Worm (Caenorhabditis elegans): Measurements from ENCODE around the gene smc-4.

Gene smc-4

DNA sequence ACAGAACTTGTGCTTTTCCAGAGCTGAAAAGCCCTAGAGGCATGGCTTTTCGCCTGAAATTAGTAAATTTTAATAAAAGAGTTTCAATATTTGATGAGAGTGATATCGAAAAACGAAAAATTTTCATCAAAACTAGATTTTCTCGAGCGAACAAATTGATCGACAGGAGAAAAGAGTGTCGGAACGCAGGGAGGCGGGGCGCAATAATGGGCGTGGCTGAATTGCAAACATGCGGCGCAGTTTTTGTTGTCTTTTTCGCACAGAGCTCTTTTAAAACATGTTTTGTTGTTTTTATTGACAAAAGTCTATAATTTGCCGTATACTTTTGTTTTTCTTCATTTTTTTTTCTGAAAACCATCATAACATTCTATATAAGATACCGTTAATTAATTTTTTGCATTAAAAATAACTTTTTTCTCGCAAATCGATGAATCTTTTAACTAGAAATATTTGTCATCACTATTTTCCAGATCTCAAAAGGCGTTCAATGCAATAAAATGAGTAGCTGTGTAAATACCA is 8.9 kb upstream of the smc-4 start, which contains the start of the genes sel-5 and wdr-48:
Gene sel-5 (minus strand): TSS at position 53 of the 519 bp plus-strand sequence.
Gene wdr-48 (plus strand): TSS at position 469 of the 519 bp plus-strand sequence.
- no peak for TF ChIP-seq him-1 (tag; optimal IDR thresholded peaks at IDR 0.05)
- peak; percentile 48 for TF ChIP-seq W03F9.2 (tag; optimal IDR thresholded peaks at IDR 0.05)

DNA sequence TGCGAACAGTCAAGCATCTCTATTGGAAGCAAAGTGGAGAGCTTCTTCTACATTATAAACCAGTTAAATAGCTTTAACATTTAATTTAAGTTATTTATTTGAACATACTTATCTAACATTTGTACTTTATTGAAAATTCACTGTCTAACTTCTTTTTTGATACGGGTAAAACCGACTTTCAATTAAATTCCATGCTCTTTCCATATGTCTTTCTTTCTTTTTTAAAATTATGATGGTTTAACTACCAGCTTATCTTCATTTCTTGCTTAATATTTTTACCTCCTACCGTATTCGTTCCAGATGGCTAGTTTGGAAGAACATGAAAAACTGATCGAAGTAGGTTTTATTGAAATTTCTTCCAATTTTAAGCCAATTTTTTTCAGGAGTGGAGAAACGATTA is 5.8 kb upstream of the smc-4 start, which contains the start of gene F35G12.12:
Gene F35G12.12 (plus strand): TSS at position 301 of the 400 bp plus-strand sequence.
- TF ChIP-seq him-1 (tag; optimal IDR thresholded peaks at IDR 0.05) = no peak
- TF ChIP-seq W03F9.2 (tag; optimal IDR thresholded peaks at IDR 0.05) = no peak
- TF ChIP-seq dao-5 (tag; optimal IDR thresholded peaks at IDR 0.05) = no peak

DNA sequence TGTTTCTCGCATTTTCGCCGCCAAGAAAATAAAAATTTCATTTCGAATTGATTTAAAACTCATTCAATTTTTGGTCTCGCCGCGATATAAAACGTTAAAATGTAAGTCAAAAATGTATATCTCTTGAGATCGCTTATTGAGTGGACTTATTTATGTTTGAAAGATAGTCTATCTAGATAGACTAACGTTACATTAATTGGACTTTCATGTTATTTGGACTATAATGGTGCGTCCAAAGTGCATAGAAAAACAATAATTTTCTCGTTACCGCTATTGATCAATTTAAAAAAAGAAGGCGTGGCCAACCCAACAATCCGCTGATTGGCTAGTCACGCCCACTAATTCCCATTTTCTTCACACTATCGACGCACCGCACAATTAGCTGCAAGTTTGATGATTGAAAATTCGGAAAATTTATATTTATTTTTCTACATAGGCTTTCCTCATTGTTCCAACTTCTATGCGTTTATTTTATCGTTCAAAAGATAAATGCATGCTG is 3.2 kb upstream of the smc-4 start, which contains the start of gene F35G12.5:
Gene F35G12.5 (plus strand): TSS at position 51 of the 499 bp plus-strand sequence.
- no peak for TF ChIP-seq him-1 (tag; optimal IDR thresholded peaks at IDR 0.05)
- TF ChIP-seq dao-5 (tag; optimal IDR thresholded peaks at IDR 0.05) = no peak
- no peak for TF ChIP-seq W03F9.2 (tag; optimal IDR thresholded peaks at IDR 0.05)

DNA sequence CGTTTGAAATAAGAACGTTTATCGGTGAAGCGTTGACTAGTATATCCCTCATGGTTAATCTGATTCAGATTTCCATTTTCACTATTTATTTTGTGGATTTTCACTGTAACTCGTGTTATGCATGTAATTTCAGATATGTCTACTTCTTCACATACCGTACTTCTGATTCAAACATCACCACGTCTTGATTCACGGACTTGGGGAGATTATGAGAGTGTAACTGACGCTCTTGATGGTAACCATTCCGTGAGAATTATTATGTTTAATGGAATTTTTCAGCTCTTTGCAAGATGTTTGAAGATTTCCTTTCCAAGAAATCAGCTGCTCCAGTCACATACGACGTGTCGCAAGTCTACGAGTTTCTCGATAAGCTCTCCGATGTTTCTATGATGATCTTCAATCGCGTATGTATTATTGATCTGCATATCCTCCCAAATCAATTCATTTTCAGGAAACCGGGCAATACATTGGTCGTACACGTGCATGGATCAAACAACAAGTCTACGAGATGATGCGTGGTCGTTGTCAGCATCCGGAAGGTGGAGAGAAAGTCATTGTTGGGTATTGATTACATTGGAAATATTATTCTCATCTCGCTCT is 5.9 kb downstream of the smc-4 start, which contains the start of gene erh-2:
Gene erh-2 (plus strand): TSS at position 134 of the 600 bp plus-strand sequence.
- TF ChIP-seq dao-5 (tag; optimal IDR thresholded peaks at IDR 0.05) (no peak), him-1 (tag; optimal IDR thresholded peaks at IDR 0.05) (no peak), W03F9.2 (tag; optimal IDR thresholded peaks at IDR 0.05) (no peak)

DNA sequence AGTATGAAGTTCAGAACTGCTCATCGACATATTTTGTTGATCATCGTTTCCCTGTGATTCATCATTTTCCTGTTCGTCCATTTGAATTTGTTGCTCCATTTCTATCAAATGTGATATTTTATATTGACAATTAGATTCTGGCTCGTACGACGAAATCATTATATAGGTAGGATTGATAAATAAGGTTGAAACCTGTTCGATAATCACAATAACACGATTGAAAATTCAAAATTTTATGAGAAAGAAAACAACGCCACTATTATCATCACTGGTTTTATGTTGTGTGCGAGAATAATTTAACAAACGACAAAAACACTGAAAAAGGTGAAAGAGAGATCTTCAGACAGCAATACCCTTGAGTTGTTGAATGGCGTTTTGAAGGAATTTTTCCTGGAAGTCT is 7.0 kb downstream of the smc-4 start, which contains the start of gene apc-11:
Gene apc-11 (minus strand): TSS at position 101 of the 400 bp plus-strand sequence.
- TF ChIP-seq dao-5 (tag; optimal IDR thresholded peaks at IDR 0.05) (no peak), him-1 (tag; optimal IDR thresholded peaks at IDR 0.05) (no peak), W03F9.2 (tag; optimal IDR thresholded peaks at IDR 0.05) (no peak)

DNA sequence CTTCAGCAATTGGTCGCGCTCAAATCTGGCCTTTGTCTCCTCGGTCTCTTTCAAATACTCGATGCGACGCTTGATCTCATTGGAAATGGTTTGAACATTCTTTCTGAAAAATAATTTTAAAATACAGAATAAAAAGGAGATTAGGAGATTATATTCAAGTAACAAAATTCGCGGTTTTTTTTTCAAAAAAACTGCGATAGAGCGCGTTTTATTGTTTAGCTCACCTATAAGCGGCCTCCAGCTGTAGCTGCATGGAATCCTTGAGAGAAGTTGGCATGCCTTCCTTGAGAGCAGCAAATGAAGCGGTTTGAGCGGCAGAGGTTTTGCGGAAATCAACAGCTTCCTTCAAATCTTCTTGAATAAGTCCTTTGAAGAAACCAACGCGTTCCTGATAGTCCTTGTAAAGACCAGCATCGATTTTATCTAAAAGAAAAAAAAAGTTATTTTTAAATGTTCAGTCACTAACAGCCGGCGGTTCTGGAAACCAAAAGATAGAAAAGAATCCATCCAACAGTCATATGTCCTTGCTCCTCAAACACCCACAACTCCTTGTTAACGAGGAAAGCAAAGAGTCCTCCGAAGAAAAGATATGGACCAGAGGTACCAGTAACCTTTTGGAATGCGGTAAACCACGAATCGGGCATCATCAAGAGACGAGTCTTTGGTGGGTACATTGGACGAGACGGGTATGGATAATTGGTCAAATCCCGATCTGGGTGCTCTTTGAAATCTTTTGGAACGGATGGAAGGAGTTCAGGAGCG is 7.6 kb downstream of the smc-4 start:
- TF ChIP-seq W03F9.2 (tag; optimal IDR thresholded peaks at IDR 0.05) (no peak), dao-5 (tag; optimal IDR thresholded peaks at IDR 0.05) (no peak), him-1 (tag; optimal IDR thresholded peaks at IDR 0.05) (no peak)

DNA sequence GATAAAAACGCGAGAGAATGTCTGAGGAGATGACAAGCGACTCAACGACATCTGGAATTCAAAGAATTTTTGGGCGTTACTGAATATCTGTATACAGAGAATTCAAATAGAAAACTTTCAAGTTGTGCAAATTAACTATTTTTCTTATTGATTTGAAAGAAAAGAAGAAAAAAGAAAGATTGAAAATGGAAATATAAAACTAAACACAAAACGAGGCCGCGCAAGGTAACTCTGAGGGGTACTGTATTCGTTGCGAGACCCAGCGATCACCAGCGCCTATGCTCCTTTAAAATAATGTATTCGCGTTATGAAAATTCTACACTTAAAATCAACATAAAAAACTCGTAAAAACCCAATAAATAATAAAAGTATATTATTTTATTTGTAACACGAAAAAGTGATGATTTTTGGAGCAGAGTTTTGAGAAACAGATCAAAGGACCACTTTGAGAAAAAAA is 8.5 kb downstream of the smc-4 start, which contains the start of gene asb-1:
Gene asb-1 (minus strand): TSS at position 51 of the 457 bp plus-strand sequence.
- TF ChIP-seq him-1 (tag; optimal IDR thresholded peaks at IDR 0.05) = no peak
- no peak for TF ChIP-seq W03F9.2 (tag; optimal IDR thresholded peaks at IDR 0.05)

DNA sequence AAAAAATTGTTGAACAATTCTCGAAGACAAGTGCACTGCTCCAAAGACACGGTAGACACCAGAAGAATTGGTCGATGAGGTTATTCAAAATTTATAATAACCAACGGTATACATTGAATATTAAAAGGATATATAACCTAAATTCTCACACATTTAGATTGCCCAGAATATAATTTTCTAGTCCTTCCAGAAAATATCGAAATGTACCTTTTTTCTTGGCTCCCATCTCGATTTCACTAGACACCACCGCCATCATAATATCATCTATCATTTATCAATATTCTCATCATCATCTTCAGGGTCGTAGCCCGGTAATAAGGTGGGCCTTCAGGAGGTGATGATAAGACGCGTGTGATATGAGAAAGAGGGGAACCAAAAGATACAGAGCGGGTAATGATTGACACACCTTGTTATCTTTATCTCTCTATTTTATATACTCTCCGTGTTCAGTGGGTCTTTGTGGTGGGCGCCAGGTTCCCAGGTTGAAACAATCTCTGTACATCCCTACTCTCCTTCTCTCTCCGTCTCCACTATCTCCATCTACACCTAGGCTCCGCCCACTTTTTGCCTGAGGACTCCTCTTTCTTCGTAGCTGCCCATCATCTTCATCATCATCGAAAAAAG is 12.9 kb downstream of the smc-4 start, which contains the start of gene mab-21:
Gene mab-21 (plus strand): TSS at position 615 of the 624 bp plus-strand sequence.
- no peak for TF ChIP-seq W03F9.2 (tag; optimal IDR thresholded peaks at IDR 0.05)
- TF ChIP-seq him-1 (tag; optimal IDR thresholded peaks at IDR 0.05) = no peak
- no peak for TF ChIP-seq dao-5 (tag; optimal IDR thresholded peaks at IDR 0.05)

DNA sequence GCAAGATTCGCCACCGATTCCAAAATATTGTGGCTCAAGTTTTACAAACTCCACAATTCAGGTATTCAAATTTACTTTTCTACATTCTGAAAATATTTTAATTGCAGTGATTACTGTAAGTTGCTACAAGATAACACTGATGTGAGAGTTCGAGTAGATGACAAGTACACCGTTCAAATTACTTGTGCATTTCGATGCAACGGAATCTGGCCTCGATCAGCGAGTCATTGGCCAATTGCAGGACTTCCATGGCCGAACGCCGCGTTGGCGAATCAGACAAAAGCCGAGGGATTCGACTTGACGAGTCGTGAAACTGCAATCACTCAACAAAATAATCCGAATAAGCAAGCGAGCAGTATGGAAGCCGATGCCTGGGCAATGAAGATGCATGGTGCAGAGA is 14.0 kb downstream of the smc-4 start:
- no peak for TF ChIP-seq W03F9.2 (tag; optimal IDR thresholded peaks at IDR 0.05)
- TF ChIP-seq dao-5 (tag; optimal IDR thresholded peaks at IDR 0.05) = no peak
- no peak for TF ChIP-seq him-1 (tag; optimal IDR thresholded peaks at IDR 0.05)

DNA sequence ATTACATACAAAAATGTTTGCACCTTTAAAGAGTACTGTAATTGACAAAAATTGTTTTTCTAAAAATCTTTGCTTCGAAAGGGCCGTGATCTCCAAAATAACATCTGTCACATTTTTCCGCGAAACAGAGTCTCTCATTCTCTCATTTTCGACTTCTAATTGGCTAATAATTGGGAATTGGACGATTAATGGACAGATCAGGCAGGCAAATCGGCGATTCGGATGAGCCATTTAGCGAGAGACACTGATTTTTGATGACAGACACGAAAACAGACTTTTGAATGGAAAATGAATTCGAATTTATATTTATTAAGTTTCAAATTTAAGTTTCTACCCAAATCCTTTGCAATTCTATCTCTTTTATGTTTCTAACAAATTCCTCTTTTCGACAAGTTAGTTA is 16.5 kb downstream of the smc-4 start:
- TF ChIP-seq W03F9.2 (tag; optimal IDR thresholded peaks at IDR 0.05) = no peak

DNA sequence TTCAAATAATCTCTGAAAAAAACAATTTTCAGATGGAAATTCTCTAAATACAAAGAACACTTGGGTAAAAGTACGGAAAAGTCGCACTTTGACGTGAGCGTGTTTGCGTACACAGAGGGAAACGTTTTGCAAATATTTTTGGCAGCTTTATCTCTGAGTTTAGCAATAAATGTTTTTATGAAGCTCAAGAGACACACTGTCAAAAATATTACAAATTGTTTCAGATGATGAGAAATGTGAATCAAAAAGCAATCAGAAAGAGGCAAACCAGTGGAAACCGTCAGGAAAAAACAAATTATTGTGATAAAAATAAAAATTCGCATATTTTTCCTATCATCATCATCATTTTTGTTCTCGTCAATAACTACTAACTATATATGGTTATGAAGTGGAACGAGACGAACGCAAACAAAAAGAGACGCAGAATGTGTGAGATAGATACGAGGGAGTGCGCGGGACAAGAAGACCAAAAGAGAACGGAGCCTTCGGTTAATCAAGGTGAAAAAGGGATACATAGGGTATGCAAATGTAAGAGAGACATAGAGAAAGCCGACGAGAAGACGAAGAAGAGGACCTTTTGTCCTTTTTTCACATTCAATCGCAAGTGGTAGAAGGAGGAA is 25.1 kb downstream of the smc-4 start, which contains the start of gene sel-2:
Gene sel-2 (minus strand): TSS at position 51 of the 620 bp plus-strand sequence.
- TF ChIP-seq dao-5 (tag; optimal IDR thresholded peaks at IDR 0.05) (no peak), him-1 (tag; optimal IDR thresholded peaks at IDR 0.05) (no peak), W03F9.2 (tag; optimal IDR thresholded peaks at IDR 0.05) (no peak)

DNA sequence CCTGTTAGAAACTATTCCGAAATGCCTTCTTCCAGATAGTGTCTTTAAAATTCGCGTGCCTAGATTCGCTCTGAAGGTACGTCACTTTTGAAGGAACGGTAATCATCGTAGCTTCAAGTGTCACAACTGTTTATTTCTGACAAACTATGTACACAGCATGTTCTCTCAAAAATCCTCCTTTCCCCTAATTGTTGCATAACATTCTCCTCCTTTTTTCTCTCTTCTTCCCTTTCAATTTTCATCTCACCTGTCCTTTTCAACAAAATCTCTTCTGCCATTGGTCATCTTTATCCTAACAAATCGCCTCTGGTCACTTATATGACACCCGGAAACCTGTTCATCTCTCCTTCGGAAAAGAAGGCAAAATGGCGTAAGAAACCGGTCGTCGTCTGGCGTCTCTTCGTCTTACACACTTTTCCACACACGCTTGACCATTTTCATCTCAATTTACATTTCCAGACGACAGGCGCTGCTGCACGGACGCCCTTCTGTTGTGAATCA is 28.8 kb downstream of the smc-4 start, which contains the start of gene lips-3:
Gene lips-3 (plus strand): TSS at position 458 of the 501 bp plus-strand sequence.
- TF ChIP-seq W03F9.2 (tag; optimal IDR thresholded peaks at IDR 0.05) = no peak
- no peak for TF ChIP-seq dao-5 (tag; optimal IDR thresholded peaks at IDR 0.05)
- TF ChIP-seq him-1 (tag; optimal IDR thresholded peaks at IDR 0.05) = no peak
